Fruit fly (Drosophila melanogaster): Measurements from ENCODE around the gene pon.

The pon gene

DNA sequence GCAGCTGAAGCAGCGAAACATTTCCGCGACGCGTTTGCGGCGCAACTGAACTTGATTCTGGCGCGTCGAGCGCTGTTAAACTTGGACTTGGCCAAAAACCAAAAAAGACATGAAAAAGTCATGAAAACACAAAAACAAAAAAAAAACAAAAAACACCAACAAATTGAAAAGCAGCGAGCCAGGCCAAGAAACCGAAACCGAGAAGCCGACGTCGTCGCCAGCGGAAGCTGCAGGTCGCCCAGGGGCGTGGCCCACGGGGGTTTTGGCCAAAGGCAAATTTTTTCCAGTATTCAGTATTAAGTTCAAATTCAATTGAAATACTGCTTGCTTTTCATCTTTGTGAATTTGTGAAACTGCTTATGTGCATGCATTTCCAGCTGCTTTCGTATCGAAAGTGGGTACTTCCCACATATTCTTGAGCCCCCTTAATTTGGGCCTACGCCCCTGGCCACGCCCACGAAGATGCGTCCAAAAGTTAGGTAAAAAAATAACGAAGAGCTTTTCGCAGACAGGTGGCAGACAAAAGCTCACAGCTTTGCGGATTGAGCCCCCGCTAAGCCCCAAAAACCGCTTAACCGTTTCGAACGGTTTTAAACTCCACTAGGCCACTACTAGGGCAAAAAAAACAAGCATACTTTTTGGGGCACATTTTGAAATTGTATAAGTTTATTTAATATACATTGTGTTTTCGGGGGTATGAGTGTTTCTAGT lies 30.7 kb downstream of the pon start, which contains the start of gene CG3009 (continued):
- TF ChIP-seq fd3F (GFP tag; optimal IDR thresholded peaks at IDR 0.05) (peak; percentile 96), vfl (GFP tag; optimal IDR thresholded peaks at IDR 0.05) (peak; percentile 96), D19A (tag; optimal IDR thresholded peaks at IDR 0.05) (peak; percentile 92), CG10209 (GFP tag; optimal IDR thresholded peaks at IDR 0.05) (peak; percentile 97), CG8944 (GFP tag; optimal IDR thresholded peaks at IDR 0.05) (peak; percentile 98), CG11456 (GFP tag; IDR thresholded peaks at IDR 0.05) (peak; percentile 98), sob (GFP tag; IDR thresholded peaks at IDR 0.05) (peak; percentile 98), CG15011 (GFP tag; optimal IDR thresholded peaks at IDR 0.05) (peak; percentile 94), prd (optimal IDR thresholded peaks at IDR 0.05) (no peak), prd (GFP tag; IDR thresholded peaks at IDR 0.05) (peak; percentile 98), dysf (GFP tag; IDR thresholded peaks at IDR 0.05) (peak; percentile 99), otp (GFP tag; IDR thresholded peaks at IDR 0.05) (peak; percentile 95), CG14667 (GFP tag; IDR thresholded peaks at IDR 0.05) (peak; percentile 95), HLH4C (GFP tag; IDR thresholded peaks at IDR 0.05; ENCODE audit: partially characterized antibody) (peak; percentile 36; the same call in 1 of the 3 replicates), MTF-1 (GFP tag; optimal IDR thresholded peaks at IDR 0.05; ENCODE audit: borderline replicate concordance) (peak; percentile 94), CG10565 (GFP tag; optimal IDR thresholded peaks at IDR 0.05) (peak; percentile 80), tap (tag; optimal IDR thresholded peaks at IDR 0.05) (peak; percentile 95), NC2α (GFP tag; optimal IDR thresholded peaks at IDR 0.05) (peak; percentile 92), Max (GFP tag; optimal IDR thresholded peaks at IDR 0.05) (peak; percentile 93), CG17385 (GFP tag; optimal IDR thresholded peaks at IDR 0.05) (peak; percentile 94), gsb (GFP tag; IDR thresholded peaks at IDR 0.05) (peak; percentile 96), CG7963 (GFP tag; IDR thresholded peaks at IDR 0.05; ENCODE audit: partially characterized antibody) (no peak), CG7786 (GFP tag; optimal IDR thresholded peaks at IDR 0.05) (peak; percentile 98), Vsx1 (GFP tag; optimal IDR thresholded peaks at IDR 0.05) (peak; percentile 92), CG8478 (optimal IDR thresholded peaks at IDR 0.05) (no peak), CG7987 (GFP tag; optimal IDR thresholded peaks at IDR 0.05) (peak; percentile 94), dmrt11E (tag; optimal IDR thresholded peaks at IDR 0.05) (peak; percentile 64), sim (GFP tag; IDR thresholded peaks at IDR 0.05) (peak; percentile 90), Side (GFP tag; optimal IDR thresholded peaks at IDR 0.05) (peak; percentile 98), sug (tag; optimal IDR thresholded peaks at IDR 0.05) (peak; percentile 97), Rfx (GFP tag; IDR thresholded peaks at IDR 0.05) (peak; percentile 99), trem (tag; optimal IDR thresholded peaks at IDR 0.05) (peak; percentile 89), pros (GFP tag; optimal IDR thresholded peaks at IDR 0.05) (peak; percentile 78), CG8359 (GFP tag; optimal IDR thresholded peaks at IDR 0.05; ENCODE audit: borderline replicate concordance) (peak; percentile 89), CG14014 (GFP tag; IDR thresholded peaks at IDR 0.05) (peak; percentile 98), nau (GFP tag; optimal IDR thresholded peaks at IDR 0.05) (peak; percentile 96), lmd (GFP tag; IDR thresholded peaks at IDR 0.05) (peak; percentile 99), Ada2b (GFP tag; IDR thresholded peaks at IDR 0.05) (peak; percentile 98), Stat92E (GFP tag; optimal IDR thresholded peaks at IDR 0.05) (peak in 1 of 3 experiments; percentile 51), wek (GFP tag; optimal IDR thresholded peaks at IDR 0.05) (peak; percentile 90), ara (GFP tag; IDR thresholded peaks at IDR 0.05) (peak; percentile 94), Dp (GFP tag; optimal IDR thresholded peaks at IDR 0.05) (peak; percentile 39), CG8281 (tag; optimal IDR thresholded peaks at IDR 0.05) (peak; percentile 88), CG2889 (GFP tag; IDR thresholded peaks at IDR 0.05) (peak; percentile 95), yki (optimal IDR thresholded peaks at IDR 0.05) (no peak), Dbx (GFP tag; IDR thresholded peaks at IDR 0.05) (peak; percentile 98), Myb (GFP tag; optimal IDR thresholded peaks at IDR 0.05) (peak; percentile 92), CG12391 (tag; optimal IDR thresholded peaks at IDR 0.05) (peak; percentile 96), CG9876 (GFP tag; optimal IDR thresholded peaks at IDR 0.05) (peak; percentile 96), Blimp-1 (GFP tag; optimal IDR thresholded peaks at IDR 0.05) (peak; percentile 94)

Data from whole organism, embryonic.